Fruit fly (Drosophila melanogaster) whole organism, embryonic: ENCODE measurements around the gene CG10725.

Experiments
- Adf1 ChIP-seq: fragments of 200-800 bp; sonication (Bioruptor generic); IDR thresholded peaks from 2 replicates; pipeline ENCODE4 v1.3.6; 2022; ENCODE audit warnings: missing biosample characterization, missing genetic modification characterization
- CG10959 ChIP-seq: fragments of 200-800 bp; sonication (Bioruptor generic); IDR thresholded peaks from 2 replicates; pipeline ENCODE4 v1.3.6; 2022; ENCODE audit warnings: missing biosample characterization, missing genetic modification characterization
- CG11093 ChIP-seq: fragments of 200-800 bp; sonication (Bioruptor generic); IDR thresholded peaks from 3 replicates; pipeline ENCODE4 v1.3.6; 2022; ENCODE audit warnings: missing biosample characterization, missing genetic modification characterization
- CG12071 ChIP-seq: fragments of 200-800 bp; sonication (Bioruptor generic); optimal IDR thresholded peaks from 3 replicates; lab custom pipeline; 2018; ENCODE audit warnings: missing biosample characterization, mild to moderate bottlenecking, missing genetic modification characterization
- CG12299 ChIP-seq: fragments of 200-800 bp; sonication (Bioruptor generic); optimal IDR thresholded peaks from 2 replicates; lab custom pipeline; 2018; ENCODE audit warnings: missing biosample characterization, mild to moderate bottlenecking, missing genetic modification characterization
- CG12942 ChIP-seq: fragments of 200-800 bp; sonication (Bioruptor generic); optimal IDR thresholded peaks from 3 replicates; lab custom pipeline; 2016; ENCODE audit warnings: missing biosample characterization, missing genetic modification characterization
- CG13296 ChIP-seq: fragments of 200-800 bp; sonication (Bioruptor generic); optimal IDR thresholded peaks from 3 replicates; lab custom pipeline; 2018; ENCODE audit warnings: missing biosample characterization, mild to moderate bottlenecking, missing genetic modification characterization
- CG15479 ChIP-seq: fragments of 200-800 bp; sonication (Bioruptor generic); optimal IDR thresholded peaks from 3 replicates; lab custom pipeline; 2019; ENCODE audit warnings: missing biosample characterization, mild to moderate bottlenecking, missing genetic modification characterization, moderate library complexity
- CG15696 ChIP-seq: fragments of 200-800 bp; sonication (Bioruptor generic); optimal IDR thresholded peaks from 2 replicates; lab custom pipeline; 2019; ENCODE audit warnings: missing biosample characterization, mild to moderate bottlenecking, missing genetic modification characterization, moderate library complexity
- CG1603 ChIP-seq: fragments of 200-800 bp; sonication (Bioruptor generic); optimal IDR thresholded peaks from 2 replicates; lab custom pipeline; 2019; ENCODE audit warnings: missing biosample characterization, mild to moderate bottlenecking, missing genetic modification characterization, moderate library complexity
- CG17361 ChIP-seq: fragments of 200-800 bp; sonication (Bioruptor generic); IDR thresholded peaks from 3 replicates; pipeline ENCODE4 v1.3.6; 2022; ENCODE audit warnings: missing biosample characterization, missing genetic modification characterization
- CG18619 ChIP-seq: fragments of 200-800 bp; sonication (Bioruptor generic); optimal IDR thresholded peaks from 3 replicates; lab custom pipeline; 2017; ENCODE audit warnings: missing biosample characterization, mild to moderate bottlenecking, missing genetic modification characterization
- CG2129 ChIP-seq: fragments of 200-800 bp; sonication (Bioruptor generic); IDR thresholded peaks from 2 replicates; pipeline ENCODE4 v1.3.6; 2022; ENCODE audit warnings: missing biosample characterization, missing genetic modification characterization; ENCODE audit not compliant: partially characterized antibody
- CG31365 ChIP-seq: fragments of 200-800 bp; sonication (Bioruptor generic); optimal IDR thresholded peaks from 2 replicates; lab custom pipeline; 2018; ENCODE audit warnings: missing biosample characterization, mild to moderate bottlenecking, missing genetic modification characterization
- CG32767 ChIP-seq: fragments of 200-800 bp; sonication (Bioruptor generic); IDR thresholded peaks from 2 replicates; pipeline ENCODE4 v1.3.6; 2022; ENCODE audit warnings: missing biosample characterization, missing genetic modification characterization
- CG32772 ChIP-seq: fragments of 200-800 bp; sonication (Bioruptor generic); IDR thresholded peaks from 2 replicates; pipeline ENCODE4 v1.3.6; 2022; ENCODE audit warnings: missing biosample characterization, missing genetic modification characterization
- CG3995 ChIP-seq: fragments of 200-800 bp; sonication (Bioruptor generic); optimal IDR thresholded peaks from 3 replicates; lab custom pipeline; 2016; ENCODE audit warnings: missing biosample characterization, missing genetic modification characterization
- CG4730 ChIP-seq: fragments of 200-800 bp; sonication (Bioruptor generic); IDR thresholded peaks from 2 replicates; pipeline ENCODE4 v1.3.6; 2022; ENCODE audit warnings: missing biosample characterization, missing genetic modification characterization
- CG6765 ChIP-seq: fragments of 200-800 bp; sonication (Bioruptor generic); optimal IDR thresholded peaks from 3 replicates; lab custom pipeline; 2017; ENCODE audit warnings: missing biosample characterization, mild to moderate bottlenecking, missing genetic modification characterization
- CG7357 ChIP-seq: fragments of 200-800 bp; sonication (Bioruptor generic); IDR thresholded peaks from 3 replicates; pipeline ENCODE4 v1.3.6; 2022; ENCODE audit warnings: missing biosample characterization, missing genetic modification characterization
- CG7556 ChIP-seq: fragments of 200-800 bp; sonication (Bioruptor generic); optimal IDR thresholded peaks from 2 replicates; lab custom pipeline; 2017; ENCODE audit warnings: missing biosample characterization, mild to moderate bottlenecking, missing genetic modification characterization
- CG8089 ChIP-seq: fragments of 200-800 bp; sonication (Bioruptor generic); optimal IDR thresholded peaks from 3 replicates; lab custom pipeline; 2016; ENCODE audit warnings: missing biosample characterization, missing genetic modification characterization
- CG8281 ChIP-seq: fragments of 200-800 bp; sonication (Bioruptor generic); optimal IDR thresholded peaks from 2 replicates; lab custom pipeline; 2018; ENCODE audit warnings: missing biosample characterization, mild to moderate bottlenecking, missing genetic modification characterization, moderate library complexity
- CG9876 ChIP-seq: fragments of 200-800 bp; sonication (Bioruptor generic); optimal IDR thresholded peaks from 2 replicates; lab custom pipeline; 2016; ENCODE audit warnings: missing biosample characterization, missing genetic modification characterization
- CG9932 ChIP-seq: fragments of 200-800 bp; sonication (Bioruptor generic); IDR thresholded peaks from 2 replicates; pipeline ENCODE4 v1.3.6; 2022; ENCODE audit warnings: missing biosample characterization, missing genetic modification characterization
- Dek ChIP-seq: fragments of 200-800 bp; sonication (Bioruptor generic); optimal IDR thresholded peaks from 3 replicates; lab custom pipeline; 2019; ENCODE audit warnings: missing biosample characterization, mild to moderate bottlenecking, missing genetic modification characterization, moderate library complexity
- Dip3 ChIP-seq: fragments of 200-800 bp; sonication (Bioruptor generic); optimal IDR thresholded peaks from 3 replicates; lab custom pipeline; 2016; ENCODE audit warnings: missing biosample characterization, missing genetic modification characterization
- Dref ChIP-seq: fragments of 200-800 bp; sonication (Bioruptor generic); IDR thresholded peaks from 2 replicates; pipeline ENCODE4 v1.3.6; 2022; ENCODE audit warnings: missing biosample characterization, missing genetic modification characterization
- Hmr ChIP-seq: fragments of 200-800 bp; sonication (Bioruptor generic); optimal IDR thresholded peaks from 3 replicates; lab custom pipeline; 2017; ENCODE audit warnings: mild to moderate bottlenecking, missing biosample characterization, missing genetic modification reagents, missing genetic modification characterization
- MBD-R2 ChIP-seq: fragments of 200-800 bp; sonication (Bioruptor generic); IDR thresholded peaks from 2 replicates; pipeline ENCODE4 v1.3.6; 2022; ENCODE audit warnings: missing biosample characterization, missing genetic modification characterization
- Mes4 ChIP-seq: fragments of 200-800 bp; sonication (Bioruptor generic); optimal IDR thresholded peaks from 2 replicates; lab custom pipeline; 2016; ENCODE audit warnings: missing biosample characterization, missing genetic modification characterization
- NFAT ChIP-seq: fragments of 200-800 bp; sonication (Bioruptor generic); IDR thresholded peaks from 2 replicates; pipeline ENCODE4 v1.3.6; 2022; ENCODE audit warnings: missing biosample characterization, missing genetic modification characterization
- PHDP ChIP-seq: fragments of 200-800 bp; sonication (Bioruptor generic); optimal IDR thresholded peaks from 3 replicates; lab custom pipeline; 2018; ENCODE audit warnings: missing biosample characterization, mild to moderate bottlenecking, missing genetic modification characterization, moderate library complexity
- Pdp1 ChIP-seq, 2 experiments: fragments of 200-800 bp; sonication (Bioruptor generic); optimal IDR thresholded peaks; 3 replicates each; lab custom pipeline; 2016; ENCODE audit warnings: missing biosample characterization in 2 of 2, missing genetic modification characterization in 2 of 2, mild to moderate bottlenecking in 1 of 2, moderate library complexity in 1 of 2
- Scr ChIP-seq: fragments of 200-800 bp; sonication (Bioruptor generic); IDR thresholded peaks from 2 replicates; pipeline ENCODE4 v1.3.6; 2022; ENCODE audit warnings: missing biosample characterization, missing genetic modification characterization; ENCODE audit not compliant: partially characterized antibody
- ash1 ChIP-seq: fragments of 200-800 bp; sonication (Bioruptor generic); optimal IDR thresholded peaks from 2 replicates; lab custom pipeline; 2018; ENCODE audit warnings: missing biosample characterization, mild to moderate bottlenecking, missing genetic modification characterization
- chn ChIP-seq: fragments of 200-800 bp; sonication (Bioruptor generic); optimal IDR thresholded peaks from 2 replicates; lab custom pipeline; 2016; ENCODE audit warnings: missing biosample characterization, missing genetic modification characterization
- knrl ChIP-seq: fragments of 200-800 bp; sonication (Bioruptor generic); IDR thresholded peaks from 3 replicates; pipeline ENCODE4 v1.3.6; 2022; ENCODE audit warnings: missing biosample characterization, missing genetic modification characterization; ENCODE audit not compliant: partially characterized antibody
- peb ChIP-seq: fragments of 200-800 bp; sonication (Bioruptor generic); IDR thresholded peaks from 2 replicates; pipeline ENCODE4 v1.3.6; 2022; ENCODE audit warnings: missing biosample characterization, missing genetic modification characterization
- pfk ChIP-seq: fragments of 200-800 bp; sonication (Bioruptor generic); optimal IDR thresholded peaks from 2 replicates; lab custom pipeline; 2018; ENCODE audit warnings: missing biosample characterization, mild to moderate bottlenecking, missing genetic modification characterization, moderate library complexity
- psq ChIP-seq: fragments of 200-800 bp; sonication (Bioruptor generic); optimal IDR thresholded peaks from 2 replicates; lab custom pipeline; 2017; ENCODE audit warnings: missing biosample characterization, missing genetic modification characterization
- pzg ChIP-seq: fragments of 200-800 bp; sonication (Bioruptor generic); optimal IDR thresholded peaks from 3 replicates; lab custom pipeline; 2018; ENCODE audit warnings: missing biosample characterization, mild to moderate bottlenecking, missing genetic modification characterization, moderate library complexity
- ranshi ChIP-seq: fragments of 200-800 bp; sonication (Bioruptor generic); IDR thresholded peaks from 2 replicates; pipeline ENCODE4 v1.3.6; 2022; ENCODE audit warnings: missing biosample characterization, missing genetic modification characterization
- run ChIP-seq: fragments of 200-800 bp; sonication (Bioruptor generic); optimal IDR thresholded peaks from 3 replicates; lab custom pipeline; 2018; ENCODE audit warnings: missing biosample characterization, mild to moderate bottlenecking, missing genetic modification characterization
- sens ChIP-seq: fragments of 200-800 bp; sonication (Bioruptor generic); peaks from one replicate; lab custom pipeline; 2016; ENCODE audit warnings: missing biosample characterization, missing genetic modification characterization
- sr ChIP-seq: fragments of 200-800 bp; sonication (Bioruptor generic); IDR thresholded peaks from 3 replicates; pipeline ENCODE4 v1.3.6; 2022; ENCODE audit warnings: missing biosample characterization, missing genetic modification characterization
- tgo ChIP-seq: fragments of 200-800 bp; sonication (Bioruptor generic); IDR thresholded peaks from 3 replicates; pipeline ENCODE4 v1.3.6; 2022; ENCODE audit warnings: missing biosample characterization, missing genetic modification characterization
- tna ChIP-seq: fragments of 200-800 bp; sonication (Bioruptor generic); IDR thresholded peaks from 2 replicates; pipeline ENCODE4 v1.3.6; 2022; ENCODE audit warnings: missing biosample characterization, missing genetic modification characterization; ENCODE audit not compliant: partially characterized antibody
- toy ChIP-seq: fragments of 200-800 bp; sonication (Bioruptor generic); IDR thresholded peaks from 2 replicates; pipeline ENCODE4 v1.3.6; 2022; ENCODE audit warnings: missing biosample characterization, missing genetic modification characterization
- tup ChIP-seq: fragments of 200-800 bp; sonication (Bioruptor generic); optimal IDR thresholded peaks from 2 replicates; lab custom pipeline; 2016; ENCODE audit warnings: missing biosample characterization, mild to moderate bottlenecking, missing genetic modification characterization, moderate library complexity
- unpg ChIP-seq: fragments of 200-800 bp; sonication (Bioruptor generic); optimal IDR thresholded peaks from 3 replicates; lab custom pipeline; 2018; ENCODE audit warnings: missing biosample characterization, mild to moderate bottlenecking, missing genetic modification characterization, moderate library complexity

CG10725 gene

DNA sequence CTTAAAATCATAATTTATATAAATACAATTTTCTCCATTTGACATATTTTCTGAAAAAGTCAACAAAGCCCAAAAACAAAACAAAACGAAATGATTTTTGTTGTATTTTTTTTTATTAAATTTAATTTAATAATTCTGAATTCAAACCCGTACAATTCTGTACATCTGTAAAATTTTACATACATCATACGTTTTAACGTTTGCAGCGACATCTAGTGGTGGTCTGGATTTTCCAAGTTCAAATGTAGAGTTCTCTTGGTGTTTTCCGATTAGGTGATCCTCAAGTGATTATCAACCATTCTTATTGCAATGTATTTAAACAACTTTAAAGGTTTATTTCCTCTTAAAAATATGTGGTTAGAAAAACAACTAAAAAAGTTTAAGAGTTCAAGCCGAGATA lies 26.8 kb upstream of the CG10725 start (continued):
- TF ChIP-seq NFAT (GFP tag; lab: Robert Waterston, UW) (peak; percentile 38; the same call in 1 of the 2 replicates), ranshi (GFP tag; lab: Robert Waterston, UW) (no peak), run (no peak), unpg (GFP tag; lab: Kevin White, UChicago) (peak; percentile 13), CG8281 (no peak), CG1603 (peak; percentile 49), sr (GFP tag; lab: Robert Waterston, UW) (no peak), Dip3 (GFP tag; lab: Kevin White, UChicago) (peak; percentile 14), Hmr (peak; percentile 27), pzg (GFP tag; lab: Kevin White, UChicago) (no peak), CG8089 (peak; percentile 14), CG31365 (tag; lab: Kevin White, UChicago) (no peak), peb (GFP tag; lab: Robert Waterston, UW) (no peak), PHDP (tag; lab: Kevin White, UChicago) (peak; percentile 13), CG32767 (GFP tag; lab: Robert Waterston, UW) (no peak), tna (no peak), CG12942 (GFP tag; lab: Kevin White, UChicago) (no peak), knrl (GFP tag; lab: Robert Waterston, UW) (no peak; the same call in 2 of the 3 replicates), Adf1 (GFP tag; lab: Robert Waterston, UW) (no peak), CG18619 (GFP tag; lab: Kevin White, UChicago) (no peak), CG15696 (tag; lab: Kevin White, UChicago) (peak; percentile 68), toy (no peak), Pdp1 (GFP tag; optimal IDR thresholded peaks at IDR 0.05; lab: Kevin White, UChicago) (peak; percentile 33 to 47), CG2129 (GFP tag; lab: Robert Waterston, UW) (no peak), CG32772 (peak; percentile 22; the same call in 1 of the 2 replicates), Scr (GFP tag; lab: Robert Waterston, UW) (no peak), Dek (tag; lab: Kevin White, UChicago) (peak; percentile 56), CG9932 (GFP tag; lab: Robert Waterston, UW) (peak; percentile 43; the same call in 1 of the 2 replicates), chn (GFP tag; lab: Kevin White, UChicago) (peak; percentile 13), CG9876 (GFP tag; lab: Kevin White, UChicago) (peak; percentile 24), CG15479 (no peak), CG7357 (GFP tag; lab: Robert Waterston, UW) (no peak), pfk (no peak), tgo (0 out of 3 replicates have a peak, but pooled peaks have one; percentile 23), CG6765 (no peak), ash1 (no peak), CG10959 (no peak), CG7556 (GFP tag; lab: Kevin White, UChicago) (no peak), CG12071 (no peak), MBD-R2 (GFP tag; lab: Robert Waterston, UW) (peak; percentile 17; the same call in 1 of the 2 replicates), Mes4 (GFP tag; lab: Kevin White, UChicago) (no peak), psq (GFP tag; lab: Kevin White, UChicago) (no peak), CG13296 (GFP tag; lab: Kevin White, UChicago) (no peak), CG12299 (tag; lab: Kevin White, UChicago) (no peak), CG17361 (peak; percentile 42; the same call in 2 of the 3 replicates), Dref (GFP tag; lab: Robert Waterston, UW) (no peak), sens (peak; percentile 73), CG3995 (GFP tag; lab: Kevin White, UChicago) (peak; percentile 77), CG4730 (GFP tag; lab: Robert Waterston, UW) (no peak), CG11093 (no peak), tup (GFP tag; lab: Kevin White, UChicago) (no peak)
